Worm (Caenorhabditis elegans): ENCODE data around the gene grp-1.

Gene grp-1

DNA sequence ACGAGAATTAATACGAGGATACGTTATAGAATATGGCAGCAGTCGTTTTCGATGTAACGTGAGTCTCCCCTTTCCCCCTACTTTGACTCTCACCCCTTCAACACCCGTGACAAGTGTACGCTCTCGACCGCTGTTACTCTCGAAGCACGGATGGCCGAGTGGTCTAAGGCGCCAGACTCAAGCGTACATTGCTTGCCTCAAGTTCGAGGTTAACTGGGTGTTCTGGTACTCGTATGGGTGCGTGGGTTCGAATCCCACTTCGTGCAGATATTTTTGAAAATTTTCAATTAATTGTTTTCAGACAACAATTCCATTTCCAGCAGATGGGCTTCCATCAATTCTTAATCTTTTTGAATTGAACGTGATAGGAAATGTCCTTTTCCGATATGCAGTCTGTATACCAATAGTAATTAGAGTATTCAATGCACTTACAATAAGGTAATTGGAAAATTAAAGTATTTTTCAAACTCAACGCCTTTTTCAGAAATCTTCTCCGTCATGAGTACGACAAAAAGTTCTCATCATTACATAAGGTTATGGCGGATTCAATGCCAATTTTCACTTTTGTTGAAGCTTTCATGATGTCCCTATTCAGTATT lies 24.1 kb downstream of the grp-1 start (continued):
- TF ChIP-seq efl-3 (GFP tag; optimal IDR thresholded peaks at IDR 0.05) (no peak), sptf-1 (tag; optimal IDR thresholded peaks at IDR 0.05) (no peak), pax-3 (tag; optimal IDR thresholded peaks at IDR 0.05) (peak; percentile 55), ces-1 (GFP tag; optimal IDR thresholded peaks at IDR 0.05) (no peak), ceh-90 (tag; optimal IDR thresholded peaks at IDR 0.05) (no peak), grh-1 (GFP tag; IDR thresholded peaks at IDR 0.05) (no peak), ceh-88 (GFP tag; IDR thresholded peaks at IDR 0.05) (peak; percentile 56), elt-3 (tag; optimal IDR thresholded peaks at IDR 0.05) (peak in 2 of 6 experiments; percentile 22 to 24), nhr-85 (tag) (peak; percentile 78), blmp-1 (tag; optimal IDR thresholded peaks at IDR 0.05) (peak; percentile 19), mdl-1 (tag; optimal IDR thresholded peaks at IDR 0.05) (peak in 1 of 2 experiments; percentile 80), aha-1 (tag; optimal IDR thresholded peaks at IDR 0.05) (no peak), lin-39 (tag; optimal IDR thresholded peaks at IDR 0.05) (no peak), F16B12.6 (tag; optimal IDR thresholded peaks at IDR 0.05) (peak; percentile 11), fos-1 (tag; optimal IDR thresholded peaks at IDR 0.05) (peak; percentile 37), hlh-17 (GFP tag; optimal IDR thresholded peaks at IDR 0.05; ENCODE audit: borderline replicate concordance) (no peak), lin-14 (GFP tag; optimal IDR thresholded peaks at IDR 0.05) (peak; percentile 65), nhr-20 (tag; optimal IDR thresholded peaks at IDR 0.05) (peak; percentile 78), hpl-2 (GFP tag; optimal IDR thresholded peaks at IDR 0.05) (no peak), dpl-1 (GFP tag; optimal IDR thresholded peaks at IDR 0.05) (peak; percentile 37 to 59 (median 56)), vab-15 (tag; optimal IDR thresholded peaks at IDR 0.05) (peak; percentile 55), mep-1 (tag; optimal IDR thresholded peaks at IDR 0.05) (peak; percentile 75), unc-62 (GFP tag; optimal IDR thresholded peaks at IDR 0.05) (no peak), ztf-11 (tag; optimal IDR thresholded peaks at IDR 0.05) (peak in 1 of 2 experiments; percentile 51), zip-4 (GFP tag; optimal IDR thresholded peaks at IDR 0.05) (peak; percentile 12), nhr-237 (tag; optimal IDR thresholded peaks at IDR 0.05) (no peak), unc-86 (tag; optimal IDR thresholded peaks at IDR 0.05) (peak; percentile 61), unc-130 (tag; optimal IDR thresholded peaks at IDR 0.05) (peak; percentile 49), mab-9 (GFP tag; IDR thresholded peaks at IDR 0.05) (0 out of 2 replicates have a peak, but pooled peaks have one; percentile 24), rnt-1 (tag; optimal IDR thresholded peaks at IDR 0.05) (peak; percentile 86), ets-5 (GFP tag; IDR thresholded peaks at IDR 0.05) (no peak), irx-1 (tag; optimal IDR thresholded peaks at IDR 0.05) (peak; percentile 55), unc-30 (tag; optimal IDR thresholded peaks at IDR 0.05) (no peak), skn-1 (tag; optimal IDR thresholded peaks at IDR 0.05) (peak; percentile 76), dsc-1 (tag; optimal IDR thresholded peaks at IDR 0.05) (peak; percentile 79), egl-27 (tag; optimal IDR thresholded peaks at IDR 0.05) (peak in 1 of 2 experiments; percentile 9), nhr-71 (tag; optimal IDR thresholded peaks at IDR 0.05) (peak; percentile 81), fkh-8 (tag; optimal IDR thresholded peaks at IDR 0.05) (peak; percentile 80), C16A3.4 (tag; optimal IDR thresholded peaks at IDR 0.05) (peak; percentile 66), nhr-12 (tag; optimal IDR thresholded peaks at IDR 0.05) (no peak), ceh-63 (GFP tag; optimal IDR thresholded peaks at IDR 0.05) (no peak), tlp-1 (tag; optimal IDR thresholded peaks at IDR 0.05) (no peak), ceh-8 (GFP tag; optimal IDR thresholded peaks at IDR 0.05) (peak; percentile 20), hlh-4 (tag; optimal IDR thresholded peaks at IDR 0.05) (no peak), pqm-1 (tag; optimal IDR thresholded peaks at IDR 0.05) (no peak), swsn-7 (tag; optimal IDR thresholded peaks at IDR 0.05) (peak; percentile 79), nhr-84 (tag; optimal IDR thresholded peaks at IDR 0.05) (no peak)

Measured in whole organism, L1 larva.